Fruit fly (Drosophila melanogaster) whole organism, embryonic: ENCODE measurements around the gene CG43248.
A peak's percentile ranks its signal among the peaks of the same experiment; 100 is the strongest.

Experiments
- Adf1 ChIP-seq: fragments of 200-800 bp; sonication (Bioruptor generic); IDR thresholded peaks from 2 replicates; pipeline ENCODE4 v1.3.6; 2022; ENCODE audit warnings: missing biosample characterization, missing genetic modification characterization
- BEAF-32 ChIP-seq: fragments of 200-800 bp; sonication (Bioruptor generic); optimal IDR thresholded peaks from 3 replicates; lab custom pipeline; 2017; ENCODE audit warnings: missing biosample characterization, missing genetic modification characterization, mild to moderate bottlenecking, moderate library complexity, missing genetic modification reagents
- Bteb2 ChIP-seq: fragments of 200-800 bp; sonication (Bioruptor generic); optimal IDR thresholded peaks from 2 replicates; lab custom pipeline; 2016; ENCODE audit warnings: missing biosample characterization, missing genetic modification characterization
- CG10543 ChIP-seq: fragments of 200-800 bp; sonication (Bioruptor generic); optimal IDR thresholded peaks from 3 replicates; lab custom pipeline; 2017; ENCODE audit warnings: missing biosample characterization, mild to moderate bottlenecking, missing genetic modification characterization, moderate library complexity
- CG12299 ChIP-seq: fragments of 200-800 bp; sonication (Bioruptor generic); optimal IDR thresholded peaks from 2 replicates; lab custom pipeline; 2018; ENCODE audit warnings: missing biosample characterization, mild to moderate bottlenecking, missing genetic modification characterization
- CG1233 ChIP-seq: fragments of 200-800 bp; sonication (Bioruptor generic); optimal IDR thresholded peaks from 4 replicates; lab custom pipeline; 2018; ENCODE audit warnings: missing biosample characterization, mild to moderate bottlenecking, missing genetic modification characterization
- CG13296 ChIP-seq: fragments of 200-800 bp; sonication (Bioruptor generic); optimal IDR thresholded peaks from 3 replicates; lab custom pipeline; 2018; ENCODE audit warnings: missing biosample characterization, mild to moderate bottlenecking, missing genetic modification characterization
- CG14667 ChIP-seq: fragments of 200-800 bp; sonication (Bioruptor generic); IDR thresholded peaks from 2 replicates; pipeline ENCODE4 v1.3.6; 2022; ENCODE audit warnings: missing biosample characterization, missing genetic modification characterization
- CG14710 ChIP-seq: fragments of 200-800 bp; sonication (Bioruptor generic); optimal IDR thresholded peaks from 3 replicates; lab custom pipeline; 2019; ENCODE audit warnings: missing biosample characterization, mild to moderate bottlenecking, missing genetic modification characterization, moderate library complexity
- CG15269 ChIP-seq: fragments of 200-800 bp; sonication (Bioruptor generic); optimal IDR thresholded peaks from 2 replicates; lab custom pipeline; 2018; ENCODE audit warnings: missing biosample characterization, mild to moderate bottlenecking, missing genetic modification characterization, moderate library complexity
- CG16813 ChIP-seq: fragments of 200-800 bp; sonication (Bioruptor generic); IDR thresholded peaks from 3 replicates; pipeline ENCODE4 v1.3.6; 2022; ENCODE audit warnings: missing biosample characterization, missing genetic modification characterization; ENCODE audit not compliant: partially characterized antibody
- CG17361 ChIP-seq: fragments of 200-800 bp; sonication (Bioruptor generic); IDR thresholded peaks from 3 replicates; pipeline ENCODE4 v1.3.6; 2022; ENCODE audit warnings: missing biosample characterization, missing genetic modification characterization
- CG18011 ChIP-seq: fragments of 200-800 bp; sonication (Bioruptor generic); optimal IDR thresholded peaks from 2 replicates; lab custom pipeline; 2017; ENCODE audit warnings: missing biosample characterization, missing genetic modification characterization, mild to moderate bottlenecking, moderate library complexity, missing genotype
- CG18262 ChIP-seq: fragments of 200-800 bp; optimal IDR thresholded peaks from 3 replicates; lab custom pipeline; 2019; ENCODE audit warnings: missing biosample characterization, mild to moderate bottlenecking, missing genetic modification characterization, moderate library complexity
- CG18764 ChIP-seq: fragments of 200-800 bp; sonication (Bioruptor generic); optimal IDR thresholded peaks from 3 replicates; lab custom pipeline; 2016; ENCODE audit warnings: missing biosample characterization, missing genetic modification characterization
- CG2202 ChIP-seq: fragments of 200-800 bp; sonication (Bioruptor generic); optimal IDR thresholded peaks from 2 replicates; lab custom pipeline; 2018; ENCODE audit warnings: missing biosample characterization, mild to moderate bottlenecking, missing genetic modification characterization
- CG33557 ChIP-seq: fragments of 200-800 bp; sonication (Bioruptor generic); optimal IDR thresholded peaks from 2 replicates; lab custom pipeline; 2019; ENCODE audit warnings: missing biosample characterization, mild to moderate bottlenecking, missing genetic modification characterization, moderate library complexity
- CG34224 ChIP-seq: fragments of 200-800 bp; sonication (Bioruptor generic); IDR thresholded peaks from 3 replicates; pipeline ENCODE4 v1.3.6; 2022; ENCODE audit warnings: missing biosample characterization, missing genetic modification characterization; ENCODE audit not compliant: partially characterized antibody
- CG3726 ChIP-seq: fragments of 200-800 bp; sonication (Bioruptor generic); IDR thresholded peaks from 3 replicates; pipeline ENCODE4, ENCODE4 v1.3.6; 2022; ENCODE audit warnings: missing biosample characterization, missing genetic modification characterization
- CG4424 ChIP-seq: fragments of 200-800 bp; sonication (Bioruptor generic); optimal IDR thresholded peaks from 3 replicates; lab custom pipeline; 2016; ENCODE audit warnings: missing biosample characterization, missing genetic modification characterization
- CG4617 ChIP-seq: fragments of 200-800 bp; sonication (Bioruptor generic); optimal IDR thresholded peaks from 3 replicates; lab custom pipeline; 2016; ENCODE audit warnings: missing biosample characterization, missing genetic modification characterization, borderline replicate concordance
- CG5180 ChIP-seq: fragments of 200-800 bp; sonication (Bioruptor generic); optimal IDR thresholded peaks from 3 replicates; lab custom pipeline; 2017; ENCODE audit warnings: missing biosample characterization, missing genetic modification characterization, mild to moderate bottlenecking, moderate library complexity, missing genetic modification reagents
- CG6765 ChIP-seq: fragments of 200-800 bp; sonication (Bioruptor generic); optimal IDR thresholded peaks from 3 replicates; lab custom pipeline; 2017; ENCODE audit warnings: missing biosample characterization, mild to moderate bottlenecking, missing genetic modification characterization
- CG6813 ChIP-seq: fragments of 200-800 bp; sonication (Bioruptor generic); optimal IDR thresholded peaks from 2 replicates; lab custom pipeline; 2017; ENCODE audit warnings: missing biosample characterization, missing genetic modification characterization, mild to moderate bottlenecking, moderate library complexity, missing genetic modification reagents
- CG7786 ChIP-seq: fragments of 200-800 bp; sonication (Bioruptor generic); optimal IDR thresholded peaks from 2 replicates; lab custom pipeline; 2016; ENCODE audit warnings: missing biosample characterization, missing genetic modification characterization
- CG9215 ChIP-seq: fragments of 200-800 bp; sonication (Bioruptor generic); IDR thresholded peaks from 2 replicates; pipeline ENCODE4 v1.3.6; 2022; ENCODE audit warnings: missing biosample characterization, missing genetic modification characterization
- Drgx ChIP-seq: fragments of 200-800 bp; sonication (Bioruptor generic); IDR thresholded peaks from 2 replicates; pipeline ENCODE4 v1.3.6; 2022; ENCODE audit warnings: missing biosample characterization, missing genetic modification characterization
- E2f1 ChIP-seq: fragments of 200-800 bp; sonication (Bioruptor generic); IDR thresholded peaks from 2 replicates; pipeline ENCODE4 v1.3.6; 2022; ENCODE audit warnings: missing biosample characterization, missing genetic modification characterization
- Elba2 ChIP-seq: fragments of 200-800 bp; sonication (Bioruptor generic); optimal IDR thresholded peaks from 3 replicates; lab custom pipeline; 2016; ENCODE audit warnings: missing biosample characterization, missing genetic modification characterization
- Hey ChIP-seq: fragments of 200-800 bp; sonication (Bioruptor generic); optimal IDR thresholded peaks from 3 replicates; lab custom pipeline; 2018; ENCODE audit warnings: missing biosample characterization, mild to moderate bottlenecking, missing genetic modification characterization
- NC2β ChIP-seq: fragments of 200-800 bp; sonication (Bioruptor generic); optimal IDR thresholded peaks from 2 replicates; lab custom pipeline; 2016; ENCODE audit warnings: missing biosample characterization, missing genetic modification characterization
- PHDP ChIP-seq: fragments of 200-800 bp; sonication (Bioruptor generic); optimal IDR thresholded peaks from 3 replicates; lab custom pipeline; 2018; ENCODE audit warnings: missing biosample characterization, mild to moderate bottlenecking, missing genetic modification characterization, moderate library complexity
- Sox100B ChIP-seq: fragments of 200-800 bp; sonication (Bioruptor generic); optimal IDR thresholded peaks from 3 replicates; lab custom pipeline; 2018; ENCODE audit warnings: missing biosample characterization, mild to moderate bottlenecking, missing genetic modification characterization
- Taf1 ChIP-seq: fragments of 200-800 bp; sonication (Bioruptor generic); IDR thresholded peaks from 2 replicates; pipeline ENCODE4 v1.3.6; 2022; ENCODE audit warnings: missing biosample characterization, missing genetic modification characterization
- Usf ChIP-seq: fragments of 200-800 bp; sonication (Bioruptor generic); optimal IDR thresholded peaks from 2 replicates; lab custom pipeline; 2017; ENCODE audit warnings: missing genotype, missing biosample characterization, missing genetic modification characterization
- YL-1 ChIP-seq: fragments of 200-800 bp; sonication (Bioruptor generic); optimal IDR thresholded peaks from 3 replicates; lab custom pipeline; 2017; ENCODE audit warnings: missing biosample characterization, mild to moderate bottlenecking, missing genetic modification characterization
- abd-A ChIP-seq: fragments of 200-800 bp; sonication (Bioruptor generic); optimal IDR thresholded peaks from 3 replicates; lab custom pipeline; 2019; ENCODE audit warnings: missing biosample characterization, mild to moderate bottlenecking, missing genetic modification characterization, moderate library complexity
- bowl ChIP-seq: fragments of 200-800 bp; sonication (Bioruptor generic); IDR thresholded peaks from 2 replicates; pipeline ENCODE4 v1.3.6; 2022; ENCODE audit warnings: missing biosample characterization, missing genetic modification characterization
- bsh ChIP-seq, 2 experiments: fragments of 200-800 bp; sonication (Bioruptor generic); optimal IDR thresholded peaks; 2 replicates each; lab custom pipeline; 2017 to 2018; ENCODE audit warnings: mild to moderate bottlenecking in 2 of 2, missing biosample characterization in 2 of 2, missing genetic modification characterization in 2 of 2, moderate library complexity in 1 of 2
- ci ChIP-seq: fragments of 200-800 bp; sonication (Bioruptor generic); IDR thresholded peaks from 3 replicates; pipeline ENCODE4 v1.3.6; 2022; ENCODE audit warnings: missing biosample characterization, missing genetic modification characterization
- emc ChIP-seq: fragments of 200-800 bp; sonication (Bioruptor generic); optimal IDR thresholded peaks from 2 replicates; lab custom pipeline; 2016; ENCODE audit warnings: missing biosample characterization, missing genetic modification characterization
- fd96Cb ChIP-seq: fragments of 200-800 bp; sonication (Bioruptor generic); optimal IDR thresholded peaks from 2 replicates; lab custom pipeline; 2018; ENCODE audit warnings: missing biosample characterization, mild to moderate bottlenecking, missing genetic modification characterization, moderate library complexity
- gsb-n ChIP-seq: fragments of 200-800 bp; sonication (Bioruptor generic); optimal IDR thresholded peaks from 3 replicates; lab custom pipeline; 2018; ENCODE audit warnings: missing biosample characterization, mild to moderate bottlenecking, missing genetic modification characterization
- h ChIP-seq: fragments of >200 bp; optimal IDR thresholded peaks from 2 replicates; lab custom pipeline; 2017
- nerfin-1 ChIP-seq: fragments of 200-800 bp; sonication (Bioruptor generic); optimal IDR thresholded peaks from 3 replicates; lab custom pipeline; 2019; ENCODE audit warnings: missing biosample characterization, mild to moderate bottlenecking, missing genetic modification characterization, moderate library complexity
- otp ChIP-seq: fragments of 200-800 bp; sonication (Bioruptor generic); IDR thresholded peaks from 3 replicates; pipeline ENCODE4, ENCODE4 v1.3.6; 2022; ENCODE audit warnings: missing biosample characterization, missing genetic modification characterization
- ranshi ChIP-seq: fragments of 200-800 bp; sonication (Bioruptor generic); IDR thresholded peaks from 2 replicates; pipeline ENCODE4 v1.3.6; 2022; ENCODE audit warnings: missing biosample characterization, missing genetic modification characterization
- stwl ChIP-seq: fragments of 200-800 bp; sonication (Bioruptor generic); optimal IDR thresholded peaks from 3 replicates; lab custom pipeline; 2018; ENCODE audit warnings: missing biosample characterization, mild to moderate bottlenecking, missing genetic modification characterization, moderate library complexity

CG43248 gene

DNA sequence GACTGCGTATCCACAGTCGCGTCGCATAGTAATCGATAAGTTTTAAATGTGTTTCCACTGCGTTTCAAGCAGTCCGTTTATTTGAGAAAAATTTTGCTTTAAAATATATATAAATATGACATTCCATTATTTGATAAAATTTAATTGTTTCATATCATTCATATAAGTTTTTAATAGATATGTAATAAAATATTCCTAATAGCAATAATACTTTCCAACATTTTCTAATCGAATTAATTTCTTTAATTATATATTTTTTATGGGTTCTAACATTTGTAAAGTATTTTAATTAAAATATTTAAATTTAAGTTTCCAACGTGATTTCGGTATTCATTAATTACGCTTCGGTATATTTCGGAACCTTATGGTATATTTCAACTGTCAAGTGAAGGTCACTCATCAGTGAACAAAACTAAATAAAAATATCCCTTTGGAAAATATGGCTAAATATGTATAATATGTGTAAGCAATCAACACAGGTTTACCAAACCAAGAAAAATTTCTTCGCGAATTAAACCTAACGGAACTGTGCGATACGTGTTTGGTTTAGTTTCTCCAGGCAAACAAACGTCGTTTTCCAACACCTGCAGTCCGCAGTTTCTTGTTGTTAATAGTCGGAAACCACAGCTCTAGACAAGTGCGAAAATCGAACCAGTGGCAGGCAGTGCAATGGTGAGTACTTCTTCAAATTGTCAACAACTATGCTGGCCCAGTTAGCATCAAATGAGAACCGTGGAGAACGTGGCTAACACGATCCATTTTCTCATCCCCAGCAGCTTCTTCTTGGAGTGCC, 32.0 kb upstream of the CG43248 start, which contains the start of the genes CG7739 and SCCRO (continued):
- TF ChIP-seq CG2202 (no peak), Hey (no peak), emc (GFP tag; lab: Kevin White, UChicago) (no peak), CG12299 (tag; lab: Kevin White, UChicago) (peak; percentile 22), CG14710 (tag; lab: Kevin White, UChicago) (peak; percentile 74), CG6765 (no peak), stwl (peak; percentile 33), Bteb2 (GFP tag; lab: Kevin White, UChicago) (no peak), h (no peak), PHDP (tag; lab: Kevin White, UChicago) (peak; percentile 64), CG3726 (GFP tag; lab: Robert Waterston, UW) (no peak), fd96Cb (tag; lab: Kevin White, UChicago) (peak; percentile 33), CG18764 (GFP tag; lab: Kevin White, UChicago) (peak; percentile 36), abd-A (tag; lab: Kevin White, UChicago) (no peak), Adf1 (GFP tag; lab: Robert Waterston, UW) (peak; percentile 47), CG9215 (peak; percentile 53), CG10543 (GFP tag; lab: Kevin White, UChicago) (peak; percentile 50), ci (GFP tag; lab: Robert Waterston, UW) (peak; percentile 66; the same call in 2 of the 3 replicates), CG6813 (GFP tag; lab: Kevin White, UChicago) (no peak), BEAF-32 (GFP tag; lab: Kevin White, UChicago) (peak; percentile 67), CG15269 (peak; percentile 76), nerfin-1 (peak; percentile 5), gsb-n (tag; lab: Kevin White, UChicago) (peak; percentile 65), Taf1 (0 out of 2 replicates have a peak, but pooled peaks have one; percentile 5), ranshi (GFP tag; lab: Robert Waterston, UW) (peak; percentile 73; the same call in 1 of the 2 replicates), CG14667 (GFP tag; lab: Robert Waterston, UW) (0 out of 2 replicates have a peak, but pooled peaks have one; percentile 15), Elba2 (peak; percentile 89), CG1233 (GFP tag; lab: Kevin White, UChicago) (peak; percentile 24), CG18011 (GFP tag; lab: Kevin White, UChicago) (no peak), bsh (GFP tag; optimal IDR thresholded peaks at IDR 0.05; lab: Kevin White, UChicago) (peak in 1 of 2 experiments; percentile 67), NC2β (GFP tag; lab: Kevin White, UChicago) (peak; percentile 32), CG13296 (GFP tag; lab: Kevin White, UChicago) (peak; percentile 51), Sox100B (GFP tag; lab: Kevin White, UChicago) (peak; percentile 4), CG4617 (GFP tag; lab: Kevin White, UChicago) (peak; percentile 96), CG34224 (GFP tag; lab: Robert Waterston, UW) (peak; percentile 56; the same call in 1 of the 3 replicates), CG4424 (peak; percentile 54), Usf (GFP tag; lab: Kevin White, UChicago) (no peak), otp (GFP tag; lab: Robert Waterston, UW) (0 out of 3 replicates have a peak, but pooled peaks have one; percentile 31), CG17361 (GFP tag; lab: Robert Waterston, UW) (peak; percentile 85), CG16813 (GFP tag; lab: Robert Waterston, UW) (peak; percentile 47; the same call in 2 of the 3 replicates), CG5180 (no peak), YL-1 (peak; percentile 42), CG33557 (no peak), bowl (GFP tag; lab: Robert Waterston, UW) (no peak), E2f1 (GFP tag; lab: Robert Waterston, UW) (peak; percentile 80), Drgx (GFP tag; lab: Robert Waterston, UW) (peak; percentile 68), CG18262 (peak; percentile 70), CG7786 (GFP tag; lab: Kevin White, UChicago) (peak; percentile 47)
